Worm (Caenorhabditis elegans): ENCODE results near the gene F46B6.2.

- TF ChIP-seq ztf-3 (GFP tag; optimal IDR thresholded peaks at IDR 0.05) = no peak
- no peak for TF ChIP-seq egl-18 (GFP tag; IDR thresholded peaks at IDR 0.05)
- no peak for TF ChIP-seq akir-1 (GFP tag; optimal IDR thresholded peaks at IDR 0.05)
- TF ChIP-seq madf-6 (GFP tag; IDR thresholded peaks at IDR 0.05) = no peak
- no peak for TF ChIP-seq F57A8.1 (GFP tag; optimal IDR thresholded peaks at IDR 0.05)
- no peak for TF ChIP-seq lin-26 (GFP tag; IDR thresholded peaks at IDR 0.05)
- TF ChIP-seq let-526 (GFP tag; IDR thresholded peaks at IDR 0.05) = no peak
- TF ChIP-seq F57C9.4 (tag; optimal IDR thresholded peaks at IDR 0.05) = no peak
- TF ChIP-seq ama-1 (optimal IDR thresholded peaks at IDR 0.05) = no peak
- no peak for TF ChIP-seq ama-1 (GFP tag; optimal IDR thresholded peaks at IDR 0.05)
- no peak for TF ChIP-seq fkh-3 (tag; optimal IDR thresholded peaks at IDR 0.05)
Observed at ce11 chrV:9801965-9802364, 29.9 kb downstream of the F46B6.2 start, which contains the start of gene F46B6.10.
